Worm (Caenorhabditis elegans): ENCODE data around the gene iglr-1.

DNA sequence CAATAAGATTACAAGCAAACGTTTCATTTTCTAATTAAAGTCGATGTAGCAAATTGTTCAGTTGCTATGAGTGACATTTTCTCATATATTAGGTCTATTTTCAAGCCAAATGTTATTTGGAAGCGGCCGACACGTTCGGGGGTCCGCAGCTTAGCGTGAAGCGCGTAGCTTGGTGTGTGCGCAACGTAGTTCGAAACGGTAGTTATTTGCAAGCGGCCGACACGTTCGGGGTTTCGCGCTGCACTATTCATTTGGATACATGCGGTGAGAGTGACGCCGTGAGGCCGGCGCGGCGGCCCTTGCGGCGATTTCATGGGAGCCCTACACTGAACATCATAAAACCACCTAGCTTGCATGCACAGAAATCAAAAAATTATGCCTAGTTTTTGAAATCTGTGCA lies 3.0 kb downstream of the iglr-1 start:
- TF ChIP-seq ama-1 (optimal IDR thresholded peaks at IDR 0.05) (no peak), ZK546.5 (tag; optimal IDR thresholded peaks at IDR 0.05) (no peak), snpc-4 (tag; optimal IDR thresholded peaks at IDR 0.05) (peak; percentile 74), skn-1 (tag; optimal IDR thresholded peaks at IDR 0.05) (no peak), ceh-16 (tag; optimal IDR thresholded peaks at IDR 0.05) (no peak), nhr-237 (tag; optimal IDR thresholded peaks at IDR 0.05) (no peak), nhr-12 (tag; optimal IDR thresholded peaks at IDR 0.05) (no peak)

Measured in whole organism, L2 larva.